Worm (Caenorhabditis elegans) whole organism, L2 larva: ENCODE measurements around the gene flp-19.

Source experiments
- C34F6.9 ChIP-seq: fragments of 150-350 bp; optimal IDR thresholded peaks from 2 replicates; lab custom pipeline; 2014; ENCODE audit warnings: missing biosample characterization, missing genetic modification characterization
- F13H6.1 ChIP-seq: sonication (generic microtip); optimal IDR thresholded peaks from 2 replicates; lab custom pipeline; 2016; ENCODE audit warnings: missing genetic modification characterization, missing compliant biosample characterization
- R02D3.7 ChIP-seq: fragments of 150-350 bp; optimal IDR thresholded peaks from 2 replicates; lab custom pipeline; 2014; ENCODE audit warnings: missing biosample characterization, missing genetic modification characterization
- Y55F3AM.14 ChIP-seq: fragments of 200-800 bp; sonication (Bioruptor generic); optimal IDR thresholded peaks from 2 replicates; lab custom pipeline; 2018; ENCODE audit warnings: mild to moderate bottlenecking, missing genetic modification characterization, missing compliant biosample characterization
- ZK546.5 ChIP-seq: sonication (generic microtip); optimal IDR thresholded peaks from 2 replicates; lab custom pipeline; 2017; ENCODE audit warnings: missing biosample characterization, missing genetic modification characterization
- ama-1 ChIP-seq: fragments of 150-350 bp; optimal IDR thresholded peaks from 2 replicates; lab custom pipeline; 2018; ENCODE audit warnings: inconsistent platforms
- blmp-1 ChIP-seq: sonication (generic microtip); optimal IDR thresholded peaks from 2 replicates; lab custom pipeline; 2017; ENCODE audit warnings: missing genetic modification characterization, mild to moderate bottlenecking, missing compliant biosample characterization, antibody characterized with exemption, moderate library complexity; ENCODE audit not compliant: insufficient read depth
- ceh-16 ChIP-seq: fragments of 150-350 bp; optimal IDR thresholded peaks from 2 replicates; lab custom pipeline; 2014; ENCODE audit warnings: missing biosample characterization, missing genetic modification characterization
- ceh-82 ChIP-seq: fragments of 150-350 bp; optimal IDR thresholded peaks from 2 replicates; lab custom pipeline; 2014; ENCODE audit warnings: missing biosample characterization, missing genetic modification characterization
- crh-2 ChIP-seq: sonication (generic microtip); optimal IDR thresholded peaks from 2 replicates; lab custom pipeline; 2017; ENCODE audit warnings: missing biosample characterization, missing genetic modification characterization
- dmd-4 ChIP-seq: sonication (generic microtip); optimal IDR thresholded peaks from 2 replicates; lab custom pipeline; 2017; ENCODE audit warnings: missing biosample characterization, missing genetic modification characterization
- egl-27 ChIP-seq: sonication (generic microtip); optimal IDR thresholded peaks from 3 replicates; lab custom pipeline; 2017; ENCODE audit warnings: missing biosample characterization, missing genetic modification reagents, missing genetic modification characterization
- elt-3 ChIP-seq: sonication (generic microtip); optimal IDR thresholded peaks from 2 replicates; lab custom pipeline; 2017; ENCODE audit warnings: missing biosample characterization, missing genetic modification characterization
- fos-1 ChIP-seq: fragments of 150-350 bp; optimal IDR thresholded peaks from 2 replicates; lab custom pipeline; 2014; ENCODE audit warnings: missing biosample characterization, missing genetic modification characterization
- gmeb-1 ChIP-seq: fragments of 150-350 bp; optimal IDR thresholded peaks from 2 replicates; lab custom pipeline; 2014; ENCODE audit warnings: missing biosample characterization, missing genetic modification characterization
- lin-11 ChIP-seq: fragments of 150-350 bp; sonication (generic microtip); optimal IDR thresholded peaks from 2 replicates; lab custom pipeline; 2014; ENCODE audit warnings: missing biosample characterization, missing genetic modification characterization, inconsistent platforms, mixed read lengths
- lin-13 ChIP-seq: fragments of 150-350 bp; optimal IDR thresholded peaks from 2 replicates; lab custom pipeline; 2014; ENCODE audit warnings: missing biosample characterization, missing genetic modification reagents, missing genetic modification characterization
- lin-39 ChIP-seq: fragments of 150-350 bp; optimal IDR thresholded peaks from 2 replicates; lab custom pipeline; 2014; ENCODE audit warnings: missing biosample characterization, missing genetic modification reagents, missing genetic modification characterization
- lsy-2 ChIP-seq, 2 experiments: fragments of 150-350 bp in 1 of 2; sonication (generic microtip) in 1 of 2; optimal IDR thresholded peaks; 2 replicates each; lab custom pipeline; 2014 to 2017; ENCODE audit warnings: missing biosample characterization in 2 of 2, missing genetic modification characterization in 2 of 2
- mab-5 ChIP-seq: fragments of 150-350 bp; optimal IDR thresholded peaks from 2 replicates; lab custom pipeline; 2014; ENCODE audit warnings: missing biosample characterization, missing genetic modification characterization
- mbf-1 ChIP-seq: sonication (generic microtip); optimal IDR thresholded peaks from 2 replicates; lab custom pipeline; 2017; ENCODE audit warnings: missing biosample characterization, missing genetic modification characterization
- mdl-1 ChIP-seq, 2 experiments: fragments of 150-350 bp in 1 of 2; sonication (generic microtip) in 1 of 2; optimal IDR thresholded peaks; 2 replicates each; lab custom pipeline; 2017; ENCODE audit warnings: missing biosample characterization in 2 of 2, missing genetic modification characterization in 2 of 2
- nhr-10 ChIP-seq: sonication (generic microtip); optimal IDR thresholded peaks from 2 replicates; lab custom pipeline; 2017; ENCODE audit warnings: missing biosample characterization, missing genetic modification characterization
- nhr-129 ChIP-seq: fragments of 150-350 bp; optimal IDR thresholded peaks from 2 replicates; lab custom pipeline; 2014; ENCODE audit warnings: missing biosample characterization, missing genetic modification characterization
- nhr-21 ChIP-seq: fragments of 150-350 bp; optimal IDR thresholded peaks from 2 replicates; lab custom pipeline; 2014; ENCODE audit warnings: missing biosample characterization, missing genetic modification characterization
- nhr-25 ChIP-seq: fragments of 150-350 bp; sonication (generic microtip); optimal IDR thresholded peaks from 3 replicates; lab custom pipeline; 2014; ENCODE audit warnings: missing biosample characterization, missing genetic modification characterization
- nhr-6 ChIP-seq: fragments of 150-350 bp; optimal IDR thresholded peaks from 2 replicates; lab custom pipeline; 2014; ENCODE audit warnings: missing biosample characterization, missing genetic modification characterization
- nhr-77 ChIP-seq: fragments of 150-350 bp; optimal IDR thresholded peaks from 2 replicates; lab custom pipeline; 2014; ENCODE audit warnings: missing biosample characterization, missing genetic modification characterization
- peb-1 ChIP-seq: fragments of 150-350 bp; optimal IDR thresholded peaks from 2 replicates; lab custom pipeline; 2014; ENCODE audit warnings: missing biosample characterization, missing genetic modification characterization
- sem-4 ChIP-seq: fragments of 150-350 bp; optimal IDR thresholded peaks from 2 replicates; lab custom pipeline; 2014; ENCODE audit warnings: missing biosample characterization, missing genetic modification reagents, missing genetic modification characterization
- skn-1 ChIP-seq: sonication (generic microtip); optimal IDR thresholded peaks from 2 replicates; lab custom pipeline; 2017; ENCODE audit warnings: missing biosample characterization, missing genetic modification characterization
- snpc-4 ChIP-seq: fragments of 150-350 bp; optimal IDR thresholded peaks from 2 replicates; lab custom pipeline; 2014; ENCODE audit warnings: missing biosample characterization, missing genetic modification characterization
- unc-55 ChIP-seq: fragments of 150-350 bp; sonication (generic microtip); optimal IDR thresholded peaks from 3 replicates; lab custom pipeline; 2014; ENCODE audit warnings: missing biosample characterization, missing genetic modification reagents, missing genetic modification characterization
- unc-62 ChIP-seq: fragments of 150-350 bp; optimal IDR thresholded peaks from 2 replicates; lab custom pipeline; 2014; ENCODE audit warnings: missing biosample characterization, missing genetic modification reagents, missing genetic modification characterization
- zag-1 ChIP-seq: fragments of 150-350 bp; optimal IDR thresholded peaks from 2 replicates; lab custom pipeline; 2014; ENCODE audit warnings: missing biosample characterization, missing genetic modification characterization
- ztf-1 ChIP-seq: fragments of 200-800 bp; sonication (Bioruptor generic); conservative IDR thresholded peaks from 2 replicates; pipeline ENCODE4 v1.3.6; 2022; ENCODE audit warnings: missing genetic modification characterization, missing compliant biosample characterization
- ztf-11 ChIP-seq: sonication (generic microtip); optimal IDR thresholded peaks from 2 replicates; lab custom pipeline; 2017; ENCODE audit warnings: missing biosample characterization, missing genetic modification characterization
- ztf-4 ChIP-seq: fragments of 150-350 bp; optimal IDR thresholded peaks from 2 replicates; lab custom pipeline; 2014; ENCODE audit warnings: missing biosample characterization, missing genetic modification characterization

Gene flp-19

DNA sequence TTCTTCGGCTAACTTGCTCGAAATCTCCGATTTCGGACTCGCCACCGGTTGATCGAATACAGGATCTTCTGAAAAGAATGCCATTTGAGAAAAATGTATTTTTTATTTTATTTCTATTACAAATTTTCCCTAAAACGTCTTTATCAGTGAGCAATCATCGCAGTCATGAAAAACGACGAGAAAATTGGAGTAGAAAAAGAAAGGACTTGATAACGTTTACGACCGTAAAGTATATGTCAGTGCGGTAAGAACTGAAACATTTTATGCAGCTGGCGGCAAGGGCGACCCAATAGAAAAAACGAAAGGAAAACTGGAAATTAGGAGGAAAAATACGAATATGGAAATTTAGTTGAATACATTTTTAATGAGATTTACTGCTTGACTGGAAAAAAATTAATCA, 13.3 kb downstream of the flp-19 start:
- no peak for TF ChIP-seq gmeb-1 (tag; lab: Kevin White, UChicago)
- peak; percentile 90 for TF ChIP-seq fos-1

DNA sequence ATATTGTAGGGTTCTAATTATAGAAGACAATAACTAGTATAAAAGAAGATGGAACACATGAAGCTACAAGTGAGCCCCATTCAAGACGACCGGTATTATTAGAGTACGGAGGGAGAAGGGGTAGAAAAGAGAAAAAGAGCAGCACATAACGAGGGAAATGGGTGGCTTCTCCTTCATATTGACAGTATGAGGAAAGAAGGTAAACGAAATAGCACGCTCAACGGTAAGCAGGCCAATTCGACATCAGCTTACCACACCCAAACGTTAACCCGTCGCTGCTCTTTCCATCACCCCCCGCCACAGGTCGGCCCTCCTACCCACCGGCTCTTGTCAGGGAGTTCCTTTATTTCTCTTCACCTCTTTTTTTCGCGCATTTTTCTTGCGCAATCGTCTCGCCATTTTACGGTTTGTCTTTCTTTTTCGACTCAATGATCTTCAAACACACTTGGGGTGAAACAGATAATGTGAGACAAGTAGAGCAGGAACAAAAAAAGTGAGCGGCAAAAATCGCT, 14.2 kb downstream of the flp-19 start:
- TF ChIP-seq nhr-77 (tag; lab: Kevin White, UChicago): no peak
- TF ChIP-seq peb-1 (tag; lab: Kevin White, UChicago): no peak
- no peak for TF ChIP-seq dmd-4 (tag; lab: Kevin White, UChicago)
- no peak for TF ChIP-seq lin-13 (GFP tag; lab: Kevin White, UChicago)
- no peak for TF ChIP-seq nhr-6
- TF ChIP-seq lin-39: no peak
- TF ChIP-seq F13H6.1: peak; percentile 63
- TF ChIP-seq crh-2: no peak

DNA sequence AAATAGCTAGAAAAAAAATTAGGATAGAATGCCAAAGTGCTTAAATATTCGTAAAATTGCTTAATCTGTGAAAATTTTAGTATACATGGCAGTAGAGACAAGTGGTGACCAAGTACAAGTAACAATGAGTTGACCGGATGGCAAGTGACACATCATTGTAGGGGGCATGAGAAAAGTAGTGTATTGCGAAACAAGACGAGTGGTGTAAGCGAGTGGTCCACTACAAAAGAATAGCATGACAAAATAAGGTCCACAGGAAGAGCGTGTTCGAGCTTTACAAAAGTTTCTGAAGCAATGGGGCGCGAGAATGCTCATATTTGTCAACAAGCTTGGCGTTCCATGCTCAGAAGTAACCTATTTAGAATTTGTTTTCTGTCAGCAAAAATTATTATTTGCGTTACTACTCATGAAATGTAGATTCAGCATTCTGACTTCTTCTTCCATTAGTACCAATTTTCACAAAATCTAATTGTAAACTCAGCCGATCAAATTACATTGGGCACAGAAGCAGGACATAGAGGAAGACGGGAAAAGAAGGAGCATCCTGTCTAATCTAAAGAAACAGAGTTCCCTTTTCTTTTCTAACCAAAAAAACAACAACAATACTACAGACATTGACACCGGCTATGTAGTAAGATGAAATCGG, 15.2 kb downstream of the flp-19 start:
- no peak for TF ChIP-seq nhr-129 (tag; lab: Kevin White, UChicago)

DNA sequence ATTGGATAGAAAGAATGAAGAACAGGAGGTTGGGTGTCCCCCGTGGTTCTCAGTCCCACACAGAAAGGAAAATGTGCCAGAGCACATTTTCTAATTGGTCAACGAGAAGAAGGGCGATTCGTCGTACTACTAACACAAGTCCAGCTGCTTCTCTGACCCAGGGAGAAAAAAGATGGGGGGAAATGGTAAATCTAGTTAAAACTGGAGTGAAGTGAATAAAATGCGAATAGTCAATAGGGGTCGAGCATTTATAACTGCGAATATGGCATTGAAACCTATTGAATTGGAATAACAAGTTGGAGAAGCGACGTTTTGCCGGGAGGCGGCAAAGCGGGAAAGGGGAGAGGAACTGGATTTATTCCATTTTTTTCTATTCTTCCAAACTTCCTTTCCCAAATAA, 18.1 kb downstream of the flp-19 start:
- TF ChIP-seq lin-11 (tag; lab: Kevin White, UChicago): no peak
- TF ChIP-seq ama-1: no peak
- no peak for TF ChIP-seq lin-39
- no peak for TF ChIP-seq ztf-1
- TF ChIP-seq nhr-25 (tag; lab: Kevin White, UChicago): no peak
- TF ChIP-seq ceh-82 (tag; lab: Kevin White, UChicago): no peak
- TF ChIP-seq unc-55 (GFP tag; lab: Kevin White, UChicago): no peak
- no peak for TF ChIP-seq ztf-4 (tag; lab: Kevin White, UChicago)
- TF ChIP-seq blmp-1 (tag; lab: Kevin White, UChicago): no peak
- TF ChIP-seq elt-3 (tag; lab: Kevin White, UChicago): no peak
- TF ChIP-seq unc-62 (GFP tag; lab: Kevin White, UChicago): no peak
- no peak for TF ChIP-seq R02D3.7 (tag; lab: Kevin White, UChicago)
- no peak for TF ChIP-seq ZK546.5 (tag; lab: Kevin White, UChicago)
- TF ChIP-seq nhr-21 (tag; lab: Kevin White, UChicago): no peak
- no peak for TF ChIP-seq nhr-129 (tag; lab: Kevin White, UChicago)
- no peak for TF ChIP-seq nhr-10

DNA sequence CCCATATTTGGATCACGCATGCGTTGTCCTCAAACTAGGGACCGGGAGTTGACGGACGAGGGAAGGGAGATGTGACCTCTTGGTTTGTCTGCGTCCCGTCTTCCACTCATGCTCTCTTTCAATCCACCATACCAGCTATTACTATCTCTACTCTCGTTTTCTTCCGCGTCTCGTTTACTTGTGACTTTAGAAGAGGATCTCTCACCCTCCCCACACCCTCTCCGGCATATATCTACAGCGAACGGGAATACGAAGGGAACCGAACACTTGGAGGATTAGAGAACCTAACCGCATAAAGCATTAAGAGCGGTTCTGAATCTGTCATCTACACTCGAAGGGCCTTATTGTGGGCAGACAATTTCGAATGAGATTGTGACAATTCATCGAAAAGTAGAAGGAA, 18.6 kb downstream of the flp-19 start:
- TF ChIP-seq dmd-4 (tag; lab: Kevin White, UChicago) (no peak), lin-39 (no peak), mab-5 (tag; lab: Kevin White, UChicago) (no peak), ceh-16 (tag; lab: Kevin White, UChicago) (no peak), C34F6.9 (tag; lab: Kevin White, UChicago) (peak; percentile 18), nhr-129 (tag; lab: Kevin White, UChicago) (peak; percentile 9), mdl-1 (tag; optimal IDR thresholded peaks at IDR 0.05; lab: Kevin White, UChicago) (no peak), peb-1 (tag; lab: Kevin White, UChicago) (no peak)
- TF ChIP-seq, all 48 proteins: peak for 2

DNA sequence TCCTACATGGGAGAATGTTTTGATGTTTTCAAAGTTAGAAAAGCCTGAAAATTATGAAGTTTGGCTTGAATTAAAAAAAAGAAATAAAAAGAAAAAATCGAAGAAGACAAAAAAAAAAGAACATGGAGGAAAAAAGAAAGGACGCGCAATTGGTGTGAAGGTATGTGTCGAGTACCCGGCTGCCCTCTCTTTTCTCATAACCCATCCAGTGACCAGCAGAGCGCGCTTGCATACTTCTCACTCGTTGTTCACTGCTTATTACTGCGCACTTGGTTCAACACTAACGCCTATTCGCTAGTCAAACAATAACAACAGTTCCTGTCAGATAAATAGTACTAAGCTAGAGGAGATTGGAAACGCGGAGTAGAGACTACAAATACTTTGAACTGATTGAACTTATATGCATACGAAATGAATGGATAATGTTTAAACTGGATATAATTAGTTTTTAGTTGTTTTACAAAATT, 19.7 kb downstream of the flp-19 start, which contains the start of gene abl-1:
Gene abl-1, minus strand, starts transcription at position 51 of the 467 bp plus-strand sequence.
- no peak for TF ChIP-seq ztf-11 (tag; lab: Kevin White, UChicago)
- TF ChIP-seq zag-1 (tag; lab: Kevin White, UChicago): no peak
- no peak for TF ChIP-seq gmeb-1 (tag; lab: Kevin White, UChicago)
- no peak for TF ChIP-seq ama-1
- peak; percentile 51 for TF ChIP-seq nhr-129 (tag; lab: Kevin White, UChicago)
- no peak for TF ChIP-seq mab-5 (tag; lab: Kevin White, UChicago)
- no peak for TF ChIP-seq egl-27 (tag; lab: Kevin White, UChicago)
- TF ChIP-seq mbf-1 (tag; lab: Kevin White, UChicago): no peak
- TF ChIP-seq blmp-1 (tag; lab: Kevin White, UChicago): no peak
- TF ChIP-seq ZK546.5 (tag; lab: Kevin White, UChicago): no peak
- no peak for TF ChIP-seq ceh-82 (tag; lab: Kevin White, UChicago)
- no peak for TF ChIP-seq nhr-21 (tag; lab: Kevin White, UChicago)
- no peak for TF ChIP-seq nhr-25 (tag; lab: Kevin White, UChicago)
- peak; percentile 36 for TF ChIP-seq fos-1
- TF ChIP-seq ztf-4 (tag; lab: Kevin White, UChicago): no peak
- TF ChIP-seq F13H6.1: peak; percentile 18
- TF ChIP-seq lin-13 (GFP tag; lab: Kevin White, UChicago): no peak
- TF ChIP-seq skn-1: no peak
- no peak for TF ChIP-seq R02D3.7 (tag; lab: Kevin White, UChicago)
- peak; percentile 9 for TF ChIP-seq sem-4 (tag; lab: Kevin White, UChicago)
- peak; percentile 39 for TF ChIP-seq C34F6.9 (tag; lab: Kevin White, UChicago)
- TF ChIP-seq lsy-2 (tag; optimal IDR thresholded peaks at IDR 0.05; lab: Kevin White, UChicago): peak in 1 of 2 experiments; percentile 5
- TF ChIP-seq Y55F3AM.14: no peak
- no peak for TF ChIP-seq snpc-4 (tag; lab: Kevin White, UChicago)
